In the genomic region with DNA sequence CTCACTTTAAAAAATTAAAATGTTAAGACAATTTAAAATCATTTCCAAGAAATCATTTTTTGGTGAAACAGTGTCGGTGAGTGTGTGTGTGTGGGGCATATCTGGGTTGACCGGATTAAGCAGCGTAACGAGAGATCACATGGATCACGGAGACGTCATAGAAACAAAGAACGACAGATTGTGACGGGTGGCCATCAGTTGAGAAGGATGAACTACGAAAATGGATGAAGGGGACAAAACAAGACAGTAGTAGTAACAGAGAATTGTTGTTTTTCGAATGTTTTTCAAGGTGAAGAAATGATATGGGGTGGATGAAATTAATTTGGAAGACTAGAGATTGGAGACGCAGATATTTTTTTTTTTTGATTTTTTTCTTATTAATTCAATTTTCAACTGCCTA, we compare ENCODE assay signal across 2 worm cellular contexts.
TF ChIP-seq lines count a peak whose summit lies in the region.

No protein-coding gene starts in this region.

TF ChIP-seq in whole organism, L1 larva, 84 proteins besides CTCF, POLR2A, EP300 and RAD21 (continued from another document):
- TF ChIP-seq lin-14 (GFP tag; optimal IDR thresholded peaks at IDR 0.05; lab: Kevin White, UChicago) (peak; percentile 55), snu-23 (GFP tag; optimal IDR thresholded peaks at IDR 0.05; lab: Kevin White, UChicago) (peak; percentile 25), sup-37 (GFP tag; optimal IDR thresholded peaks at IDR 0.05; lab: Kevin White, UChicago) (no peak), mep-1 (tag; optimal IDR thresholded peaks at IDR 0.05; lab: Kevin White, UChicago) (peak; percentile 37), elt-2 (tag; optimal IDR thresholded peaks at IDR 0.05; lab: Kevin White, UChicago) (no peak)

TF ChIP-seq in whole organism, L4 larva, 104 proteins besides CTCF, POLR2A, EP300 and RAD21 (continued from another document):
- no peak for TF ChIP-seq hlh-11 (tag; optimal IDR thresholded peaks at IDR 0.05; lab: Kevin White, UChicago)
- TF ChIP-seq daf-12 (tag; optimal IDR thresholded peaks at IDR 0.05; lab: Kevin White, UChicago) = no peak
- TF ChIP-seq nhr-42 (GFP tag; IDR thresholded peaks at IDR 0.05; lab: Robert Waterston, UW) = no peak
- TF ChIP-seq nhr-102 (tag; optimal IDR thresholded peaks at IDR 0.05; lab: Kevin White, UChicago) = no peak
- no peak for TF ChIP-seq D1046.2 (GFP tag; IDR thresholded peaks at IDR 0.05; lab: Robert Waterston, UW)
- TF ChIP-seq fos-1 (tag; optimal IDR thresholded peaks at IDR 0.05; lab: Kevin White, UChicago) = no peak
- no peak for TF ChIP-seq nhr-10 (tag; optimal IDR thresholded peaks at IDR 0.05; lab: Kevin White, UChicago)
- no peak for TF ChIP-seq hmg-1.1 (GFP tag; IDR thresholded peaks at IDR 0.05; lab: Robert Waterston, UW)
- peak; percentile 80 for TF ChIP-seq aha-1 (tag; lab: Kevin White, UChicago)
- TF ChIP-seq sdz-12 (GFP tag; optimal IDR thresholded peaks at IDR 0.05; lab: Kevin White, UChicago) = no peak
- no peak for TF ChIP-seq ztf-11 (tag; optimal IDR thresholded peaks at IDR 0.05; lab: Kevin White, UChicago)
- peak; percentile 38 for TF ChIP-seq hlh-30 (tag; optimal IDR thresholded peaks at IDR 0.05; lab: Kevin White, UChicago; ENCODE audit: insufficient read depth)
- TF ChIP-seq nhr-6 (tag; optimal IDR thresholded peaks at IDR 0.05; lab: Kevin White, UChicago) = no peak
